ENCODE assay signal across 4 fruit fly cellular contexts in genomic region chr3L:15834877-15835555, dm6.
TF ChIP-seq lines count a peak whose summit lies in the region.

TSS of gene CG18081 (minus strand) at chr3L:15835388.

- peak; percentile 29 for TF ChIP-seq CTCF in whole organism, embryonic (GFP tag; optimal IDR thresholded peaks at IDR 0.05; lab: Kevin White, UChicago)

TF ChIP-seq in whole organism, adult, 20 proteins besides CTCF, POLR2A, EP300 and RAD21:
- peak; percentile 78 for TF ChIP-seq ovo (GFP tag; optimal IDR thresholded peaks at IDR 0.05; lab: Kevin White, UChicago)
- TF ChIP-seq bab1 (GFP tag; optimal IDR thresholded peaks at IDR 0.05; lab: Kevin White, UChicago): peak; percentile 19
- TF ChIP-seq Mnt (GFP tag; optimal IDR thresholded peaks at IDR 0.05; lab: Kevin White, UChicago): peak; percentile 42
- no peak for TF ChIP-seq pad (GFP tag; optimal IDR thresholded peaks at IDR 0.05; lab: Kevin White, UChicago)

TF ChIP-seq in whole organism, embryonic, 481 proteins besides CTCF, POLR2A, EP300 and RAD21 (continues in another document):
- TF ChIP-seq D19A (tag; optimal IDR thresholded peaks at IDR 0.05; lab: Kevin White, UChicago) (peak; percentile 11), sisA (GFP tag; IDR thresholded peaks at IDR 0.05; lab: Robert Waterston, UW) (no peak), nerfin-1 (tag; optimal IDR thresholded peaks at IDR 0.05; lab: Kevin White, UChicago) (no peak), gcm2 (GFP tag; optimal IDR thresholded peaks at IDR 0.05; lab: Kevin White, UChicago) (no peak), Ptx1 (GFP tag; IDR thresholded peaks at IDR 0.05; lab: Robert Waterston, UW) (no peak), gro (GFP tag; optimal IDR thresholded peaks at IDR 0.05; lab: Kevin White, UChicago) (peak; percentile 58), CG10431 (GFP tag; optimal IDR thresholded peaks at IDR 0.05; lab: Kevin White, UChicago) (no peak), CG12236 (GFP tag; optimal IDR thresholded peaks at IDR 0.05; lab: Kevin White, UChicago) (no peak), CG9727 (GFP tag; optimal IDR thresholded peaks at IDR 0.05; lab: Kevin White, UChicago) (no peak), Hr78 (GFP tag; optimal IDR thresholded peaks at IDR 0.05; lab: Kevin White, UChicago) (no peak), tio (GFP tag; optimal IDR thresholded peaks at IDR 0.05; lab: Kevin White, UChicago) (no peak), CoRest (tag; optimal IDR thresholded peaks at IDR 0.05; lab: Kevin White, UChicago) (peak; percentile 43), ap (GFP tag; IDR thresholded peaks at IDR 0.05; lab: Robert Waterston, UW) (no peak), ro (GFP tag; IDR thresholded peaks at IDR 0.05; lab: Robert Waterston, UW) (no peak), Hsf (GFP tag; optimal IDR thresholded peaks at IDR 0.05; lab: Kevin White, UChicago) (no peak), CG12942 (GFP tag; optimal IDR thresholded peaks at IDR 0.05; lab: Kevin White, UChicago) (no peak), zen (tag; optimal IDR thresholded peaks at IDR 0.05; lab: Kevin White, UChicago) (peak; percentile 23), oc (tag; optimal IDR thresholded peaks at IDR 0.05; lab: Kevin White, UChicago) (no peak), CG10543 (GFP tag; optimal IDR thresholded peaks at IDR 0.05; lab: Kevin White, UChicago) (no peak), BtbVII (GFP tag; optimal IDR thresholded peaks at IDR 0.05; lab: Kevin White, UChicago) (no peak), Ets97D (GFP tag; optimal IDR thresholded peaks at IDR 0.05; lab: Kevin White, UChicago) (peak; percentile 24), CG12155 (GFP tag; optimal IDR thresholded peaks at IDR 0.05; lab: Kevin White, UChicago) (no peak), CG10654 (GFP tag; optimal IDR thresholded peaks at IDR 0.05; lab: Kevin White, UChicago) (no peak), CG6254 (GFP tag; optimal IDR thresholded peaks at IDR 0.05; lab: Kevin White, UChicago) (no peak), stwl (tag; optimal IDR thresholded peaks at IDR 0.05; lab: Kevin White, UChicago) (peak; percentile 89), Ada2b (GFP tag; IDR thresholded peaks at IDR 0.05; lab: Robert Waterston, UW) (no peak), CG14710 (tag; optimal IDR thresholded peaks at IDR 0.05; lab: Kevin White, UChicago) (peak; percentile 49), CG30020 (tag; optimal IDR thresholded peaks at IDR 0.05; lab: Kevin White, UChicago) (peak; percentile 34), lab (GFP tag; optimal IDR thresholded peaks at IDR 0.05; lab: Kevin White, UChicago) (no peak), Med (GFP tag; lab: Kevin White, UChicago) (peak; percentile 68), CG11560 (tag; IDR thresholded peaks at IDR 0.05; lab: Robert Waterston, UW) (no peak)

TF ChIP-seq in whole organism, prepupa, 60 proteins besides CTCF, POLR2A, EP300 and RAD21:
- TF ChIP-seq achi (GFP tag; optimal IDR thresholded peaks at IDR 0.05; lab: Kevin White, UChicago): no peak
- TF ChIP-seq Sox14 (GFP tag; optimal IDR thresholded peaks at IDR 0.05; lab: Kevin White, UChicago): peak; percentile 35
- TF ChIP-seq CG34406 (GFP tag; optimal IDR thresholded peaks at IDR 0.05; lab: Kevin White, UChicago): no peak
- peak; percentile 49 for TF ChIP-seq Eip78C (GFP tag; lab: Kevin White, UChicago)
- peak; percentile 65 for TF ChIP-seq Blimp-1 (GFP tag; optimal IDR thresholded peaks at IDR 0.05; lab: Kevin White, UChicago)
- no peak for TF ChIP-seq vri (GFP tag; optimal IDR thresholded peaks at IDR 0.05; lab: Kevin White, UChicago)

TF ChIP-seq in whole organism, pupa, 21 proteins besides CTCF, POLR2A, EP300 and RAD21:
- TF ChIP-seq D1 (tag; optimal IDR thresholded peaks at IDR 0.05; lab: Kevin White, UChicago) (peak; percentile 68), CG9948 (tag; optimal IDR thresholded peaks at IDR 0.05; lab: Kevin White, UChicago) (no peak)
